Worm (Caenorhabditis elegans): ENCODE results near the gene srw-21.

srw-21 gene

DNA sequence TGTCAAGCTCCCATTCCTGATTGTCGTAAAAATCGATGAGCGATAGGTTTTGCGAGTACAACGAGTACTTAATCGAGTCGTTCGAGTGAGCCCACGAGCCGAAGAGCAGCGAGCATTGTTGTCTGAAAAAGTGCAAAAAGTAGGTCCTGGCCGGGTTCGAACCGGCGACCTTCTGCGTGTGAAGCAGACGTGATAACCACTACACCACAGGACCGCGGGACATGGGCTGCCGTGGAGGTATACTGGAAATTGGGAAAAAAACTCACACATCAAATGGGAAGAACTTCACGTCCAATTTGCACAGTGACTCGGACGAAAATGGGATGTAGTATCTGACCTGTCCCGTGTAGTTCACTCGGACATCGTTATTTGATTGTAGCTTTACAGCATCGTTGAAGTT, 27.5 kb downstream of the srw-21 start (continued):
- peak; percentile 34 for TF ChIP-seq dve-1 (tag; optimal IDR thresholded peaks at IDR 0.05; ENCODE audit: insufficient read depth)
- peak; percentile 88 for TF ChIP-seq D1046.2 (GFP tag; IDR thresholded peaks at IDR 0.05)
- TF ChIP-seq T26A8.4 (GFP tag; IDR thresholded peaks at IDR 0.05), result peak; percentile 36; the same call in 1 of the 2 replicates
- no peak for TF ChIP-seq Y5F2A.4 (GFP tag; optimal IDR thresholded peaks at IDR 0.05)
- TF ChIP-seq hlh-11 (tag; optimal IDR thresholded peaks at IDR 0.05), result peak; percentile 7
- no peak for TF ChIP-seq nhr-28 (tag; optimal IDR thresholded peaks at IDR 0.05)
- no peak for TF ChIP-seq lsy-2 (tag; optimal IDR thresholded peaks at IDR 0.05)
- no peak for TF ChIP-seq snpc-4 (tag; optimal IDR thresholded peaks at IDR 0.05)
- TF ChIP-seq unc-39 (tag; optimal IDR thresholded peaks at IDR 0.05), result no peak
- peak; percentile 57; the same call in 1 of the 2 replicates for TF ChIP-seq hmg-1.1 (GFP tag; IDR thresholded peaks at IDR 0.05)
- peak; percentile 18 for TF ChIP-seq hlh-30 (tag; optimal IDR thresholded peaks at IDR 0.05; ENCODE audit: insufficient read depth)
- no peak for TF ChIP-seq nhr-237 (tag; optimal IDR thresholded peaks at IDR 0.05)
- TF ChIP-seq lir-3 (tag; optimal IDR thresholded peaks at IDR 0.05), result no peak
- TF ChIP-seq daf-12 (tag; optimal IDR thresholded peaks at IDR 0.05), result no peak
- TF ChIP-seq dpl-1 (GFP tag; optimal IDR thresholded peaks at IDR 0.05), result no peak
- no peak for TF ChIP-seq tra-1 (GFP tag; IDR thresholded peaks at IDR 0.05)
- 0 out of 2 replicates have a peak, but pooled peaks have one; percentile 14 for TF ChIP-seq set-16 (GFP tag; IDR thresholded peaks at IDR 0.05)
- TF ChIP-seq ceh-32 (tag; optimal IDR thresholded peaks at IDR 0.05; ENCODE audit: poor library complexity), result no peak
- TF ChIP-seq ceh-44 (GFP tag; IDR thresholded peaks at IDR 0.05), result no peak
- TF ChIP-seq attf-4 (tag; optimal IDR thresholded peaks at IDR 0.05), result no peak
- TF ChIP-seq lim-7 (GFP tag; IDR thresholded peaks at IDR 0.05), result peak; percentile 52; the same call in 1 of the 2 replicates
- TF ChIP-seq egl-27 (tag; optimal IDR thresholded peaks at IDR 0.05), result no peak
- TF ChIP-seq ctbp-1 (GFP tag; IDR thresholded peaks at IDR 0.05), result no peak
- TF ChIP-seq madf-9 (GFP tag; conservative IDR thresholded peaks at IDR 0.05), result peak; percentile 52; the same call in 1 of the 2 replicates
- TF ChIP-seq ZK546.5 (tag; optimal IDR thresholded peaks at IDR 0.05), result no peak

DNA sequence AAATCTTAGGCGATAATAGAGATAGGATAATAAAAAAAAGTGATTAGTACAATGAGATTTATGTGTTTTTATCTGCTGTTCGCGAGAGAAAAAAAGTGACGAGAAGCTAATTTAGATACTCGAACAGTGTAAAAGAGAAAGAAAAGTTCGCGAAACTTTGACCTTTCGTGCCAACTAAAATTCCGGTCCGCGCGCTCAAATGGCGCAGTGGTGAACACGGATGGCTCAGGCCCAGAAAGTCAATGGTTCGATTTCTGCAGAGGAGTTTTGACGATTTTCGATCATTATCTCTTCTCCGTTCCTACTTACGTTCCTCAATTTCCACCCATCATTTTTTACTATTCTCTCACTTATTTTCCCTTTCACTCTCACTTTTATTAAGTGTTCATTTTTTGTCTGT, 28.6 kb downstream of the srw-21 start:
- TF ChIP-seq zip-2 (tag; optimal IDR thresholded peaks at IDR 0.05), result no peak
- TF ChIP-seq dmd-8 (GFP tag; IDR thresholded peaks at IDR 0.05), result no peak
- TF ChIP-seq D1046.2 (GFP tag; IDR thresholded peaks at IDR 0.05), result no peak
- no peak for TF ChIP-seq aha-1 (tag)
- no peak for TF ChIP-seq madf-5 (GFP tag; IDR thresholded peaks at IDR 0.05)
- TF ChIP-seq ztf-11 (tag; optimal IDR thresholded peaks at IDR 0.05), result no peak
- TF ChIP-seq R02D3.7 (tag; optimal IDR thresholded peaks at IDR 0.05), result no peak
- no peak for TF ChIP-seq pqm-1 (tag; optimal IDR thresholded peaks at IDR 0.05)
- TF ChIP-seq zip-11 (GFP tag; IDR thresholded peaks at IDR 0.05), result no peak
- no peak for TF ChIP-seq zfp-2 (tag; optimal IDR thresholded peaks at IDR 0.05)
- no peak for TF ChIP-seq hif-1 (tag; optimal IDR thresholded peaks at IDR 0.05)
- no peak for TF ChIP-seq ztf-7 (tag; optimal IDR thresholded peaks at IDR 0.05)
- TF ChIP-seq lim-7 (GFP tag; IDR thresholded peaks at IDR 0.05), result no peak
- TF ChIP-seq mdl-1 (tag; optimal IDR thresholded peaks at IDR 0.05), result no peak
- no peak for TF ChIP-seq ZK337.2 (GFP tag; IDR thresholded peaks at IDR 0.05)
- no peak for TF ChIP-seq lin-29 (GFP tag; IDR thresholded peaks at IDR 0.05)

DNA sequence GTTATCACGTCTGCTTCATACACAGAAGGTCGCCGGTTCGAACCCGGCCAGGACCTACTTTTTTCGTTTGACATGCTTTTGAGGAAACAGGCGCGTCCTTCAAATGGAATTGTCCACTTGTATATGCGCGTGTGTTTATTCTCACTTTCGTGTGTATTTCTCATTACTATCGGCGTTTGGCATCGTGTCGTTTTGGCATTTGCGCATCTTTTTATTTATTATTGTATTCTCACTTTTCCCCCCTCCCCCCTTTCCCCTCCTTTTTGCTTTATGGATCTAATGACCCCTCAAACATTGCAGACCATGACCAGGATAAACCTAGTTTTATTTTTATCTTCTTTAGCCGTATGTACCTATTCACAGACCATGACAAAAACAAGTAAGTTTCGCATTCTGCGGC, 29.5 kb downstream of the srw-21 start, which contains the start of gene F21A3.3:
F21A3.3 (plus strand) TSS at position 301 of the 400 bp plus-strand sequence.
- TF ChIP-seq aha-1 (tag) (peak; percentile 86), T26A8.4 (GFP tag; IDR thresholded peaks at IDR 0.05) (no peak), F49E8.2 (tag; optimal IDR thresholded peaks at IDR 0.05; ENCODE audit: borderline replicate concordance) (no peak), mes-2 (tag; optimal IDR thresholded peaks at IDR 0.05; ENCODE audit: poor library complexity, severe bottlenecking) (no peak)
